Worm (Caenorhabditis elegans) whole organism, early embryonic: ENCODE data around the gene C18F10.7.

ENCODE experiments used
- B0310.2 ChIP-seq: sonication (generic microtip); optimal IDR thresholded peaks from 2 replicates; lab custom pipeline; 2016; ENCODE audit warnings: mild to moderate bottlenecking, missing genetic modification characterization, missing compliant biosample characterization
- F13C5.2 ChIP-seq: sonication (generic microtip); optimal IDR thresholded peaks from 2 replicates; lab custom pipeline; 2017; ENCODE audit warnings: mild to moderate bottlenecking, missing genetic modification characterization, inconsistent platforms, missing compliant biosample characterization
- aly-1 ChIP-seq: sonication (generic microtip); optimal IDR thresholded peaks from 2 replicates; lab custom pipeline; 2016; ENCODE audit warnings: missing genetic modification characterization, missing compliant biosample characterization
- ama-1 ChIP-seq: fragments of 150-350 bp; optimal IDR thresholded peaks from 2 replicates; lab custom pipeline; 2014
- ceh-13 ChIP-seq: fragments of 200-800 bp; sonication (Bioruptor generic); optimal IDR thresholded peaks from 2 replicates; lab custom pipeline; 2018; ENCODE audit warnings: mild to moderate bottlenecking, missing genetic modification characterization, missing compliant biosample characterization
- ceh-36 ChIP-seq: sonication (generic microtip); optimal IDR thresholded peaks from 2 replicates; lab custom pipeline; 2016; ENCODE audit warnings: missing genetic modification characterization, inconsistent platforms, missing compliant biosample characterization
- ets-7 ChIP-seq: sonication (generic microtip); optimal IDR thresholded peaks from 2 replicates; lab custom pipeline; 2016; ENCODE audit warnings: missing genotype, missing genetic modification characterization, missing compliant biosample characterization
- flt-1 ChIP-seq: fragments of 200-800 bp; sonication (Bioruptor generic); IDR thresholded peaks from 2 replicates; pipeline ENCODE4 v1.3.6; 2022; ENCODE audit warnings: missing genetic modification characterization, missing compliant biosample characterization
- hmbx-1 ChIP-seq: sonication (generic microtip); optimal IDR thresholded peaks from 2 replicates; lab custom pipeline; 2016; ENCODE audit warnings: mild to moderate bottlenecking, missing genetic modification characterization, missing compliant biosample characterization
- scrt-1 ChIP-seq: fragments of 200-800 bp; sonication (Bioruptor generic); IDR thresholded peaks from 2 replicates; pipeline ENCODE4 v1.3.6; 2022; ENCODE audit warnings: missing genetic modification characterization, missing compliant biosample characterization
- sea-1 ChIP-seq: fragments of 200-800 bp; sonication (Bioruptor generic); conservative IDR thresholded peaks from 2 replicates; pipeline ENCODE4 v1.3.6; 2022; ENCODE audit warnings: missing genetic modification characterization, missing compliant biosample characterization
- tbx-37 ChIP-seq: fragments of 200-800 bp; sonication (Bioruptor generic); conservative IDR thresholded peaks from 2 replicates; pipeline ENCODE4 v1.3.6; 2022; ENCODE audit warnings: missing genetic modification reagents, missing genetic modification characterization, missing compliant biosample characterization
- tra-4 ChIP-seq: sonication (generic microtip); optimal IDR thresholded peaks from 2 replicates; lab custom pipeline; 2017; ENCODE audit warnings: missing genetic modification characterization, missing compliant biosample characterization

- TF ChIP-seq flt-1 (GFP tag; lab: Robert Waterston, UW): no peak
- TF ChIP-seq ama-1 (lab: Kevin White, UChicago): no peak
- no peak for TF ChIP-seq tbx-37 (GFP tag; lab: Robert Waterston, UW)
- no peak for TF ChIP-seq ets-7
- TF ChIP-seq ceh-13: no peak
- TF ChIP-seq ceh-36 (tag; lab: Kevin White, UChicago): no peak
- no peak for TF ChIP-seq aly-1 (tag; lab: Kevin White, UChicago)
- TF ChIP-seq hmbx-1 (tag; lab: Kevin White, UChicago): no peak
- TF ChIP-seq F13C5.2 (tag; lab: Kevin White, UChicago): no peak
- no peak for TF ChIP-seq tra-4 (tag; lab: Kevin White, UChicago)
- no peak for TF ChIP-seq B0310.2 (tag; lab: Kevin White, UChicago)
- no peak for TF ChIP-seq scrt-1
- no peak for TF ChIP-seq sea-1 (GFP tag; lab: Robert Waterston, UW)
Measured at ce11 chrIII:6283024-6283423, 4.9 kb upstream of the C18F10.7 start.
